Worm (Caenorhabditis elegans) whole organism, L4 larva: Measurements from ENCODE around the gene ubc-1.

Source experiments
- T20F7.1 ChIP-seq: fragments of 200-800 bp; sonication (Bioruptor generic); optimal IDR thresholded peaks from 2 replicates; lab custom pipeline; 2018; ENCODE audit warnings: mild to moderate bottlenecking, missing genetic modification characterization, missing compliant biosample characterization
- aha-1 ChIP-seq: fragments of 150-350 bp; peaks from one replicate; lab custom pipeline; 2014; ENCODE audit warnings: missing biosample characterization, missing genetic modification characterization
- attf-4 ChIP-seq: sonication (generic microtip); optimal IDR thresholded peaks from 3 replicates; lab custom pipeline; 2017; ENCODE audit warnings: missing biosample characterization, missing genetic modification characterization
- dve-1 ChIP-seq: sonication (generic microtip); optimal IDR thresholded peaks from 2 replicates; lab custom pipeline; 2017; ENCODE audit warnings: antibody characterized with exemption, mild to moderate bottlenecking, missing genetic modification characterization, missing compliant biosample characterization; ENCODE audit not compliant: insufficient read depth
- fos-1 ChIP-seq: fragments of 150-350 bp; optimal IDR thresholded peaks from 2 replicates; lab custom pipeline; 2014; ENCODE audit warnings: missing biosample characterization, missing genetic modification characterization
- hif-1 ChIP-seq, 2 experiments: sonication (generic microtip); optimal IDR thresholded peaks; 2 replicates each; lab custom pipeline; 2016 to 2017; ENCODE audit warnings: missing compliant biosample characterization in 2 of 2, missing genetic modification characterization in 2 of 2, missing genetic modification reagents in 2 of 2, missing genotype in 2 of 2, mild to moderate bottlenecking in 1 of 2
- lin-39 ChIP-seq: fragments of 150-350 bp; optimal IDR thresholded peaks from 2 replicates; lab custom pipeline; 2014; ENCODE audit warnings: missing biosample characterization, missing genetic modification reagents, missing genetic modification characterization
- mdl-1 ChIP-seq, 2 experiments: fragments of 150-350 bp in 1 of 2; sonication (generic microtip) in 1 of 2; optimal IDR thresholded peaks; 2 replicates each; lab custom pipeline; 2014 to 2017; ENCODE audit warnings: missing biosample characterization in 2 of 2, missing genetic modification characterization in 2 of 2
- pha-4 ChIP-seq, 2 experiments: fragments of 150-350 bp in 1 of 2; fragments of 200-800 bp in 1 of 2; sonication (Bioruptor generic) in 1 of 2; IDR thresholded peaks in 1 of 2; optimal IDR thresholded peaks in 1 of 2; 2 replicates each; pipeline versions ENCODE4 v1.3.6 to Lab custom; 2014 to 2022; ENCODE audit warnings: missing genetic modification characterization in 2 of 2, missing genetic modification reagents in 2 of 2, missing biosample characterization in 1 of 2, missing compliant biosample characterization in 1 of 2

ce11 chrIV:4096940-4097339 lies 5.9 kb upstream of the ubc-1 start:
- TF ChIP-seq T20F7.1 (no peak), fos-1 (tag; lab: Kevin White, UChicago) (no peak), hif-1 (tag; optimal IDR thresholded peaks at IDR 0.05; lab: Kevin White, UChicago) (no peak), pha-4 (GFP tag; IDR thresholded peaks at IDR 0.05; lab: Robert Waterston, UW) (no peak), pha-4 (tag; optimal IDR thresholded peaks at IDR 0.05; lab: Kevin White, UChicago) (no peak), aha-1 (tag; lab: Kevin White, UChicago) (peak; percentile 61), dve-1 (tag; lab: Kevin White, UChicago) (no peak), mdl-1 (tag; optimal IDR thresholded peaks at IDR 0.05; lab: Kevin White, UChicago) (no peak), lin-39 (tag; lab: Kevin White, UChicago) (no peak), attf-4 (tag; lab: Kevin White, UChicago) (no peak)
